Fruit fly (Drosophila melanogaster): ENCODE measurements around the gene CG5254.

CG5254 gene

DNA sequence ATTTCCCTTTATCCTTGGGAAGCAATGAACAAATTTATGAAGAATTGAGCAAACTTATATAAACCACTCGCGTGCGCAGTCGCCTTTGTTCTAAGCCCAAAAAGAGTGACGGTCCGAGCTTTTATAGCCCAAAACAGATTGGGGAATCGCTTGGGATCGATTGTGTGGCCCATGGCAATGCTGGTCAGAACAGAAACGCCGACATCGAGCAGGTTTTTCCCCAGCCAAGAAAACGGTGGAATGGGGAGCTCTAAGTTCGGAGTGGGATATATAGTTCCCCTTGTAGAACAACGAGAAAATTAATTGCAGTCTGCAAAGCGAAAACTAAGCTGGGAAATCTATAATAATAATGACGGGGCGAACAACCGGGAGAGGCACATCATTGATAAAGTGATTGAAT is 1.1 kb downstream of the CG5254 start, which contains the start of gene CG13362:
Gene CG13362 (minus strand): TSS at position 101 of the 400 bp plus-strand sequence.
- no peak for TF ChIP-seq CG8301 (tag; optimal IDR thresholded peaks at IDR 0.05)
- TF ChIP-seq CG15710 (tag; optimal IDR thresholded peaks at IDR 0.05) = no peak
- no peak for TF ChIP-seq gl (tag; optimal IDR thresholded peaks at IDR 0.05)
- no peak for TF ChIP-seq CG34367 (tag; optimal IDR thresholded peaks at IDR 0.05)

DNA sequence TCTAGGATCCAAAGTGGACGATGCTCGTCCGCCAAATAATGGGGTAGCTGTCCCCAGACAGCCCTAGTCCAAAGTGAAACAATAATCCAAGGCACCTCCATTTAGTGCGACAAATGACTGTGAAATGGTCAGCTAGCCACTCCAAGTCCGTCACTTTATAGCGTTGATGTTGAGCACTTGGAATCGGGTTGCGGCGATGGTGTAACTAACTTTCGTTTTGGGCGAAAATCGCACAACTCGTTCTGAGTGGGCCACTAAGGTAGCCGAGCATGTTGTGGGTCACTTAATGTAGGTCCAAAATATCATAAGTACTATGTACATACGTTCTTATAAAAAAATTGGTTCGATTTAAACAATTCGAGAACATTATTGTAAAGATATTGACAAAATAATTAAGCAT is 3.4 kb downstream of the CG5254 start, which contains the start of gene CG13361:
Gene CG13361 (minus strand): TSS at position 101 of the 400 bp plus-strand sequence.
- TF ChIP-seq CG4496 (GFP tag; IDR thresholded peaks at IDR 0.05) = no peak
- TF ChIP-seq CG34367 (tag; optimal IDR thresholded peaks at IDR 0.05) = no peak
- no peak for TF ChIP-seq CG15710 (tag; optimal IDR thresholded peaks at IDR 0.05)
- TF ChIP-seq CG13204 (GFP tag; optimal IDR thresholded peaks at IDR 0.05) = no peak
- TF ChIP-seq CG32121 (GFP tag; IDR thresholded peaks at IDR 0.05) = no peak
- TF ChIP-seq rn (GFP tag; IDR thresholded peaks at IDR 0.05) = no peak
- TF ChIP-seq CG14655 (GFP tag; optimal IDR thresholded peaks at IDR 0.05) = no peak
- TF ChIP-seq gl (tag; optimal IDR thresholded peaks at IDR 0.05) = no peak
- no peak for TF ChIP-seq Pif1A (GFP tag; optimal IDR thresholded peaks at IDR 0.05)
- no peak for TF ChIP-seq Snoo (tag; optimal IDR thresholded peaks at IDR 0.05)
- no peak for TF ChIP-seq CG10348 (GFP tag; IDR thresholded peaks at IDR 0.05)
- TF ChIP-seq fd96Ca (GFP tag; IDR thresholded peaks at IDR 0.05) = no peak
- no peak for TF ChIP-seq CG9948 (tag; optimal IDR thresholded peaks at IDR 0.05)

DNA sequence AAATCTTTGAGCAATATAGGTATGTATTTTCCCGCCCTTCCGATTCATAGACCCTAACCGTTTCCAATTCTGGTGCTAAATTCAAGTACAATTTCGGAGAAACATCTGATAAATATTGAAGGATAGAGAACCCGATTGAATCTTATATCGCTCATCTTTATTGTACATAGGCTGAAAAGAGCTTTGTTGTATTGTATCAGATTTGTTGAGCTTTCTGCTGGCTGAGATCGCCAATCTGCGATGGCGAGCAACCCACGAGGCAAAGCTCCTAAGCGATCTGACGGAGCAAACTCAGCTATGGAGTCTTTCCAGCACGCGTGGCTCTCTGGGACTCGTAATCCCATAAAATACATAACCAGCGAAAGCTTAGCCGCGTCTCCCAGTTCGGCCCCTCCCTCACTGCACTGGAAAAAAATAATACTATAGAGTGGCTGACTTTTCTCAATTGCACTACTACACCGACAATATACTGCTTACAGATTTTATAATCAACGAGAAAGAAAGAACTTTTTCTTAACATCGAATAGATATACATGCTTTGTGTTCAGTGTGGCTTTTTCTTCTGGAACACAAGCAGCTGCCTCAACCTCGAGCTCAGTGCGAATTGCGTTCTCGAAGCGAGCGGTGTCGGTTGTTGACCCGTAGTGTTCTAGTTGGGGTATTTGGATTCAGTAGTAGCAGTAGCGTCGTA is 5.6 kb downstream of the CG5254 start:
- peak; percentile 78 for TF ChIP-seq CG17806 (tag; optimal IDR thresholded peaks at IDR 0.05)
- TF ChIP-seq Ets98B (GFP tag; IDR thresholded peaks at IDR 0.05) = peak; percentile 95
- TF ChIP-seq Pif1B (GFP tag; optimal IDR thresholded peaks at IDR 0.05) = peak; percentile 91
- TF ChIP-seq CG32121 (GFP tag; IDR thresholded peaks at IDR 0.05) = peak; percentile 92
- TF ChIP-seq CG13204 (GFP tag; optimal IDR thresholded peaks at IDR 0.05) = peak; percentile 48
- TF ChIP-seq CG15710 (tag; optimal IDR thresholded peaks at IDR 0.05) = peak; percentile 83
- TF ChIP-seq CG34367 (tag; optimal IDR thresholded peaks at IDR 0.05) = peak; percentile 70
- TF ChIP-seq CG4496 (GFP tag; IDR thresholded peaks at IDR 0.05) = peak; percentile 96
- peak; percentile 96 for TF ChIP-seq EcR (GFP tag; optimal IDR thresholded peaks at IDR 0.05)
- peak; percentile 82 for TF ChIP-seq rn (GFP tag; IDR thresholded peaks at IDR 0.05)
- TF ChIP-seq CG10348 (GFP tag; IDR thresholded peaks at IDR 0.05) = peak; percentile 76
- TF ChIP-seq Snoo (tag; optimal IDR thresholded peaks at IDR 0.05) = peak; percentile 82
- peak; percentile 92 for TF ChIP-seq CG12605 (GFP tag; IDR thresholded peaks at IDR 0.05)
- TF ChIP-seq CG8159 (tag; optimal IDR thresholded peaks at IDR 0.05) = peak; percentile 82
- peak; percentile 87 for TF ChIP-seq CG8301 (tag; optimal IDR thresholded peaks at IDR 0.05)
- no peak for TF ChIP-seq D1 (tag; optimal IDR thresholded peaks at IDR 0.05)
- peak; percentile 87 for TF ChIP-seq Pif1A (GFP tag; optimal IDR thresholded peaks at IDR 0.05)
- peak; percentile 90 for TF ChIP-seq CG14655 (GFP tag; optimal IDR thresholded peaks at IDR 0.05)
- TF ChIP-seq gl (tag; optimal IDR thresholded peaks at IDR 0.05) = peak; percentile 73
- peak; percentile 74 for TF ChIP-seq CG9948 (tag; optimal IDR thresholded peaks at IDR 0.05)
- peak; percentile 94 for TF ChIP-seq fd96Ca (GFP tag; IDR thresholded peaks at IDR 0.05)

dm6 chrX:756856-757255 is 6.7 kb downstream of the CG5254 start:
- no peak for TF ChIP-seq D1 (tag; optimal IDR thresholded peaks at IDR 0.05)
- no peak for TF ChIP-seq CG15710 (tag; optimal IDR thresholded peaks at IDR 0.05)
- TF ChIP-seq rn (GFP tag; IDR thresholded peaks at IDR 0.05) = no peak
- TF ChIP-seq gl (tag; optimal IDR thresholded peaks at IDR 0.05) = no peak
- TF ChIP-seq Pif1A (GFP tag; optimal IDR thresholded peaks at IDR 0.05) = no peak
- TF ChIP-seq CG13204 (GFP tag; optimal IDR thresholded peaks at IDR 0.05) = no peak
- no peak for TF ChIP-seq EcR (GFP tag; optimal IDR thresholded peaks at IDR 0.05)
- TF ChIP-seq CG9948 (tag; optimal IDR thresholded peaks at IDR 0.05) = no peak
- no peak for TF ChIP-seq CG14655 (GFP tag; optimal IDR thresholded peaks at IDR 0.05)
- no peak for TF ChIP-seq CG34367 (tag; optimal IDR thresholded peaks at IDR 0.05)
- TF ChIP-seq CG8159 (tag; optimal IDR thresholded peaks at IDR 0.05) = no peak
- TF ChIP-seq CG4496 (GFP tag; IDR thresholded peaks at IDR 0.05) = no peak
- no peak for TF ChIP-seq Pif1B (GFP tag; optimal IDR thresholded peaks at IDR 0.05)
- TF ChIP-seq CG8301 (tag; optimal IDR thresholded peaks at IDR 0.05) = no peak
- TF ChIP-seq CG10348 (GFP tag; IDR thresholded peaks at IDR 0.05) = no peak
- TF ChIP-seq CG32121 (GFP tag; IDR thresholded peaks at IDR 0.05) = no peak

dm6 chrX:758892-759621 is 8.9 kb downstream of the CG5254 start, which contains the start of gene CG5273:
Gene CG5273, plus strand, starts transcription at chrX:759594.
- TF ChIP-seq CG8159 (tag; optimal IDR thresholded peaks at IDR 0.05) = peak; percentile 9
- peak; percentile 24 for TF ChIP-seq Pif1A (GFP tag; optimal IDR thresholded peaks at IDR 0.05)
- TF ChIP-seq CG14655 (GFP tag; optimal IDR thresholded peaks at IDR 0.05) = no peak
- no peak for TF ChIP-seq CG34367 (tag; optimal IDR thresholded peaks at IDR 0.05)
- TF ChIP-seq Pif1B (GFP tag; optimal IDR thresholded peaks at IDR 0.05) = peak; percentile 1
- TF ChIP-seq CG8301 (tag; optimal IDR thresholded peaks at IDR 0.05) = no peak
- TF ChIP-seq CG10348 (GFP tag; IDR thresholded peaks at IDR 0.05) = no peak
- TF ChIP-seq rn (GFP tag; IDR thresholded peaks at IDR 0.05) = no peak
- TF ChIP-seq gl (tag; optimal IDR thresholded peaks at IDR 0.05) = no peak
- TF ChIP-seq D1 (tag; optimal IDR thresholded peaks at IDR 0.05) = no peak
- TF ChIP-seq EcR (GFP tag; optimal IDR thresholded peaks at IDR 0.05) = peak; percentile 61
- no peak for TF ChIP-seq CG12605 (GFP tag; IDR thresholded peaks at IDR 0.05)
- no peak; the same call in 1 of the 2 replicates for TF ChIP-seq CG32121 (GFP tag; IDR thresholded peaks at IDR 0.05)
- no peak for TF ChIP-seq CG9948 (tag; optimal IDR thresholded peaks at IDR 0.05)
- TF ChIP-seq CG4496 (GFP tag; IDR thresholded peaks at IDR 0.05) = no peak
- TF ChIP-seq CG15710 (tag; optimal IDR thresholded peaks at IDR 0.05) = peak; percentile 11
- no peak for TF ChIP-seq CG17806 (tag; optimal IDR thresholded peaks at IDR 0.05)
- TF ChIP-seq fd96Ca (GFP tag; IDR thresholded peaks at IDR 0.05) = peak; percentile 47; the same call in 1 of the 3 replicates
- TF ChIP-seq Ets98B (GFP tag; IDR thresholded peaks at IDR 0.05) = 0 out of 2 replicates have a peak, but pooled peaks have one; percentile 13
- no peak for TF ChIP-seq CG13204 (GFP tag; optimal IDR thresholded peaks at IDR 0.05)
- no peak for TF ChIP-seq Snoo (tag; optimal IDR thresholded peaks at IDR 0.05)
